Worm (Caenorhabditis elegans) whole organism, midembryonic: Measurements from ENCODE around the gene aakg-1.

Experiments
- T22C8.4 ChIP-seq: fragments of 200-800 bp; sonication (Bioruptor generic); IDR thresholded peaks from 2 replicates; pipeline ENCODE4 v1.3.6; 2022; ENCODE audit warnings: missing genetic modification characterization, missing compliant biosample characterization
- cog-1 ChIP-seq: sonication (generic microtip); optimal IDR thresholded peaks from 2 replicates; lab custom pipeline; 2016; ENCODE audit warnings: missing genetic modification characterization, missing compliant biosample characterization
- flt-1 ChIP-seq: fragments of 200-800 bp; sonication (Bioruptor generic); IDR thresholded peaks from 2 replicates; pipeline ENCODE4 v1.3.6; 2022; ENCODE audit warnings: missing genetic modification characterization, missing compliant biosample characterization
- klf-2 ChIP-seq: fragments of 200-800 bp; sonication (Bioruptor generic); conservative IDR thresholded peaks from 2 replicates; pipeline ENCODE4 v1.3.6; 2022; ENCODE audit warnings: missing genetic modification reagents, missing genetic modification characterization, missing compliant biosample characterization
- med-1 ChIP-seq: sonication (generic microtip); optimal IDR thresholded peaks from 2 replicates; lab custom pipeline; 2017; ENCODE audit warnings: missing genetic modification characterization, mild to moderate bottlenecking, missing compliant biosample characterization, antibody characterized with exemption, missing genetic modification reagents; ENCODE audit not compliant: insufficient read depth
- ref-1 ChIP-seq: fragments of 200-800 bp; sonication (Bioruptor generic); conservative IDR thresholded peaks from 2 replicates; pipeline ENCODE4 v1.3.6; 2022; ENCODE audit warnings: missing genetic modification reagents, missing genetic modification characterization, missing compliant biosample characterization
- tab-1 ChIP-seq: fragments of 200-800 bp; sonication (Bioruptor generic); IDR thresholded peaks from 2 replicates; pipeline ENCODE4 v1.3.6; 2022; ENCODE audit warnings: missing genetic modification characterization, missing compliant biosample characterization
- ztf-23 ChIP-seq: fragments of 200-800 bp; sonication (Bioruptor generic); IDR thresholded peaks from 2 replicates; pipeline ENCODE4 v1.3.6; 2022; ENCODE audit warnings: missing genetic modification reagents, missing genetic modification characterization, missing compliant biosample characterization
- ztf-29 ChIP-seq: fragments of 200-800 bp; sonication (Bioruptor generic); IDR thresholded peaks from 2 replicates; pipeline ENCODE4 v1.3.6; 2022; ENCODE audit warnings: missing genetic modification reagents, missing genetic modification characterization, missing compliant biosample characterization

aakg-1 gene

ce11 chrIII:12575350-12576292 is at the start of gene aakg-1:
aakg-1 (minus strand) TSS chrIII:12575401.
- TF ChIP-seq flt-1 (GFP tag; lab: Robert Waterston, UW) (0 out of 2 replicates have a peak, but pooled peaks have one; percentile 17), ztf-29 (GFP tag; lab: Robert Waterston, UW) (no peak)

DNA sequence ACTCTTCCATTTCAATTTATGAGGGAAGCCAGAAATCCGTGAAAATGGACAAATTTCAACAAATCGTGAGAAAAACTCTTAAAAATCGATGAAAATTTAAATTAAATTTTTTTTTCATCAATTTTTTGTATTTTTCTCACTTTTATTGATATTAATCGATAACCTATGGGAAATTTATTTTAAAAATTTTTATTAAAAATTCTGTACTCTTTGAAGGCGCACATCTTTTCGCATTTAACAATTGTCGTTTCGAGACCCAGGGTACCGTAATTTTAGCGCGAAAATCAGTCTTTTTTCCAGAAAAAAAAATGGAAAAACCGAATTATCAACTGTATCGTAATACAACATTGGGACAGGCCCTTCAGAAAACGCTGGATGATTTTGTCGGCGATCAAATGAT is 49.3 kb upstream of the aakg-1 start, which contains the start of gene gtf-2A2:
Gene gtf-2A2 (plus strand): TSS at position 301 of the 400 bp plus-strand sequence.
- TF ChIP-seq klf-2 (GFP tag; lab: Robert Waterston, UW) (no peak), ztf-29 (GFP tag; lab: Robert Waterston, UW) (no peak), ref-1 (GFP tag; lab: Robert Waterston, UW) (no peak), tab-1 (GFP tag; lab: Robert Waterston, UW) (no peak), med-1 (no peak), flt-1 (GFP tag; lab: Robert Waterston, UW) (no peak), cog-1 (tag; lab: Kevin White, UChicago) (no peak), ztf-23 (GFP tag; lab: Robert Waterston, UW) (no peak), T22C8.4 (GFP tag; lab: Robert Waterston, UW) (no peak)

ce11 chrIII:12616990-12617393 is 41.8 kb upstream of the aakg-1 start:
- TF ChIP-seq ztf-29 (GFP tag; lab: Robert Waterston, UW): no peak; the same call in 1 of the 2 replicates
- peak; percentile 24 for TF ChIP-seq cog-1 (tag; lab: Kevin White, UChicago)

DNA sequence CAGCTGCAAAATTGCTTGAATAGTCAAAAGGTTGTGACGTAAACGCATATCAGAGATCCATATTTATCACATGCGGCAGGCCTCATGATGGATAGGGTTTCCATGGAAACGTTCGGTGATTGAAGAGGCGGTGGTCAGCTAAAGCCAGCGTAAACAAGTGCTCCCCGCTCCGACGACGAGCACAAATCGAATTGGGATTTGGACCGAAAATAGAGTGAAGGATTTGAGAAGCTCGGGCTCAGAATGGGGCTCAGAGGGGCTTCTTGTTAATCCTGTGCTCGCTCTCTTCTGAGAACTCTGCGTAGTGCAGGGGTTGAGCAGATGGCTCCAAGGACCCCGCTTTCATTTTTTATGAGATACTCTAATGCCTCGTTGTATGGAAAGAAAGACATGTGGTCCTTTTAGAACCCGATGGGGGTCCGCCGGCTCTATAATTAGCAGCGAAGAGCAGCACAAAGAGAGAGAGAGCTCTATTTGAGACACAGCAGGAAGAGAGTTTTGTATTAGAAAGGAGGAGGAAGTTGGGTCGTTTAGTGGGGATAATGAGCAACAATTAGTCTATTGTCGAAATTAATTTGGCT is 40.7 kb upstream of the aakg-1 start:
- TF ChIP-seq tab-1 (GFP tag; lab: Robert Waterston, UW) (no peak), med-1 (no peak), T22C8.4 (GFP tag; lab: Robert Waterston, UW) (no peak), ztf-23 (GFP tag; lab: Robert Waterston, UW) (no peak), cog-1 (tag; lab: Kevin White, UChicago) (no peak), klf-2 (GFP tag; lab: Robert Waterston, UW) (no peak), flt-1 (GFP tag; lab: Robert Waterston, UW) (no peak), ref-1 (GFP tag; lab: Robert Waterston, UW) (no peak), ztf-29 (GFP tag; lab: Robert Waterston, UW) (no peak)

DNA sequence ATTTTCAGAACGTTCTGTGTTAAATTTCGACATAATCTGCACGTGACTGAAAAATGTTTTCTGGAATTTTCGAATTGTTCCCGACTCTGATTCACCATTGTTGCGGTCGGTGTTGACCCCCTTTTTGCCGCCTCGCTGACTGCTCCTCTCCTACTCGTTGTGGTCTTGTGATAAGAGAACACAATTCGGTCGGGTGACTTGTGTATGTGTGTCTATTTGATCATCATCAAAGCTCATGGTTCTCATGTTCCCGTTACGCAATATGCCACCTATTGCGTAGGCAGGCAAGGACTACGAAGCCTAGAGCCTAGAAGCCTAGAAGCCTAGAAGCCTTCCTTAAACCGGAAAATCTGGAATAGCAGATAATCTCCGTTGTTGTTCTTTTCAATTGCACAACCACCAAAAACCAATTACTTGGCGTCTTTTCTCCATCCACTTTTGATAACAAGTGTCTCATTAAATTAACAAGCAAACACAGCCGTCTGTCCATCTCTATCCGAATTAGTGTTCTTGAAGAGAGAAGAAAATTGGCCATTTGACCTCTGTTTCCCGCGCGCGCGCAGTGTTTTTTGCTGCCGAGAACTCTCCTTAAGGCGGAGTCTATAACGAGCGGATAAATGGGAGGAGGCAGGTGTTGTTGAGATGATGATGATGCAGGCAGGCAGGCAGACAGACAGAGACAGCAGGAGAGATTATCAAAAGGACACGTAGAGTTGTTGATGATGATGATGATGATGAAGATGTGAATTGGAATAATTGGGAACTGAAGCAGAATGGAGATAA is 39.7 kb upstream of the aakg-1 start:
- TF ChIP-seq cog-1 (tag; lab: Kevin White, UChicago): no peak
- TF ChIP-seq flt-1 (GFP tag; lab: Robert Waterston, UW): 0 out of 2 replicates have a peak, but pooled peaks have one; percentile 4
- TF ChIP-seq ztf-29 (GFP tag; lab: Robert Waterston, UW): no peak
- TF ChIP-seq ztf-23 (GFP tag; lab: Robert Waterston, UW): peak; percentile 44; the same call in 1 of the 2 replicates
- TF ChIP-seq tab-1 (GFP tag; lab: Robert Waterston, UW): peak; percentile 66; the same call in 1 of the 2 replicates

DNA sequence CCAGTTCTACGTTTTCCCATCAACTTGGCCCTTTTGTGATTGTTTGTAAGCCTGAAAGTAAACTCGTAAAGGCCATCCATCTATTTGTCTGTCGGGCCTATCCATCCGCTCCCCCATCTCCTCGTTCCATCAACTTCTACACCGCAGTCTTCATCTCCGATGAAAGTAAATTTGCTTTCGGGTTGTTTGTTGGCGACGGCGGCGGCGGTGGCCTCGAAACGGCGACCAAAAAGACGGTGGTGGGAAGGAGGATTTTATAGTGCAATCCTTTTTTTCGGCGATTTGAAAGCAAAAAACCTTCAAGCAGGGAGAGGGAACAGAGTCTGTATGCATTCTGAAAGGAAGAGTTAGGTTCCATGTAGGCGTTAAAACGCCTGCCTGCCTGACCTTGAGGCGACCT is 39.0 kb upstream of the aakg-1 start:
- TF ChIP-seq T22C8.4 (GFP tag; lab: Robert Waterston, UW): no peak
- TF ChIP-seq ztf-23 (GFP tag; lab: Robert Waterston, UW): no peak
- TF ChIP-seq klf-2 (GFP tag; lab: Robert Waterston, UW): no peak
- no peak for TF ChIP-seq ztf-29 (GFP tag; lab: Robert Waterston, UW)
- TF ChIP-seq tab-1 (GFP tag; lab: Robert Waterston, UW): no peak
- no peak for TF ChIP-seq ref-1 (GFP tag; lab: Robert Waterston, UW)
- no peak for TF ChIP-seq cog-1 (tag; lab: Kevin White, UChicago)
- TF ChIP-seq med-1: no peak
- no peak for TF ChIP-seq flt-1 (GFP tag; lab: Robert Waterston, UW)

DNA sequence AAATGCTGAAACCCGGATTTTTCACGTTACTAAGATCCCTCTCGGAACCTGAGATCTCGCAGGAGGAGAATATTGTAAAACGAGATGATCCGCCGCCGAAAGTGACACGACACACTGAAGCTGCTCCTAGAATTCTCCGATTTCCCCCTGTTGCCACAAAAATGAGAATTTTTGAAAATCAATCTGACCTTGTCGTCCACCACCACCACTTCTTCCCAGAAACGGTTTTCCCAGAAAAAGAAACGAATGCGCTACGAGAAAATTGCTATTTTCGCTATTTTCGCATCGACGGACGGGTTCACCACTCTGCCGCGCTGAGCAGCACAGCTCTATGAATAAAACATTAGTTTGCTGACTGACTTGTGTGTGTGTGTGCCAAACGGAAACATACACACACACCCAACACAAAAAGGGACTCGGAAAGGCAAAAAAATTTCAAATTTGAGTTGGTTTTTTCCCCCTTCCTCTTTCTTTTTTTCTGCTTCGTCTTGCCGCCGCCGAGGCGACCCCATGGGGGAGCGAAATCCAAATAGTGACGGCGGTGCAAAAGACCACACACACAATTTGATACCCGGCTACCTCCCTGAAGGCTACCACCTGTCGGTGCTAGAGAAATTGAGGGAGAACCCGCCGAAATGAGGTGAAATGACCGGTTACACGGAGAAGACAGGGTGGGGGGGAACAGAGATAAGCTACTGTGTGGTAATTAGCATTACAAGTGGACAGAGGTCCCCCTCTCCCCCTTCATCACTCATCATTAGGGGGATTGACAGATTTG is 38.1 kb upstream of the aakg-1 start:
- TF ChIP-seq klf-2 (GFP tag; lab: Robert Waterston, UW): 0 out of 2 replicates have a peak, but pooled peaks have one; percentile 27
- no peak for TF ChIP-seq med-1
- TF ChIP-seq tab-1 (GFP tag; lab: Robert Waterston, UW): 0 out of 2 replicates have a peak, but pooled peaks have one; percentile 31
- peak; percentile 60; the same call in 1 of the 2 replicates for TF ChIP-seq flt-1 (GFP tag; lab: Robert Waterston, UW)
- peak; percentile 28 for TF ChIP-seq cog-1 (tag; lab: Kevin White, UChicago)
- no peak for TF ChIP-seq ref-1 (GFP tag; lab: Robert Waterston, UW)
- TF ChIP-seq ztf-29 (GFP tag; lab: Robert Waterston, UW): no peak
- TF ChIP-seq T22C8.4 (GFP tag; lab: Robert Waterston, UW): no peak
- peak; percentile 56; the same call in 1 of the 2 replicates for TF ChIP-seq ztf-23 (GFP tag; lab: Robert Waterston, UW)

DNA sequence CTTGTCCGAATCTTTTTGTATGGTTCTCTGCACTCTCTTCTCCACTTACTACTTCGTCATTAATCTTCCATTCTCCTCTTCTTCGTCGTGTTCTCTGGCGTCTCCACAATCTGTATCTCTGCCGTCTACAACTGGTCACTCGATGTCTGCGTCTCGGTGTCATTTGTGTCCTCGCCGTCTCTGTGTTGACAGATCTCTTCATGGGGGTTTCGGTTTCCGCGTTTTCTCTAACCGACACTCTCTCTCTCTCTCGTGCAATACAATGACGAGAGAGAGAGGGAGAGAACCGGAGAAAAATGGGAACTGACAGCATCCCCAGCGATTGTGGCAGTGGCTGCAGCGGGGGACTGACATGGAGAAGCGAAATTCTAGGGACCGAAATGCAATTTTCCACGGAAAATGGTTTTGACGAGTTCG is 37.3 kb upstream of the aakg-1 start:
- TF ChIP-seq klf-2 (GFP tag; lab: Robert Waterston, UW): no peak
- peak; percentile 94 for TF ChIP-seq cog-1 (tag; lab: Kevin White, UChicago)
- TF ChIP-seq flt-1 (GFP tag; lab: Robert Waterston, UW): peak; percentile 79
